Worm (Caenorhabditis elegans) whole organism, L4 larva: Measurements from ENCODE around the gene hpd-1.

ENCODE experiments used
- T26A8.4 ChIP-seq: fragments of 200-800 bp; sonication (Bioruptor generic); IDR thresholded peaks from 2 replicates; pipeline ENCODE4 v1.3.6; 2022; ENCODE audit warnings: missing genetic modification characterization, missing compliant biosample characterization
- Y105C5A.15 ChIP-seq: fragments of 200-800 bp; sonication (Bioruptor generic); IDR thresholded peaks from 2 replicates; pipeline ENCODE4 v1.3.6; 2022; ENCODE audit warnings: missing genetic modification characterization, missing compliant biosample characterization
- Y48G9A.11 ChIP-seq: fragments of 200-800 bp; sonication (Bioruptor generic); IDR thresholded peaks from 2 replicates; pipeline ENCODE4 v1.3.6; 2022; ENCODE audit warnings: missing genetic modification reagents, missing genetic modification characterization, missing compliant biosample characterization
- Y5F2A.4 ChIP-seq: fragments of 200-800 bp; sonication (Bioruptor generic); optimal IDR thresholded peaks from 2 replicates; lab custom pipeline; 2018; ENCODE audit warnings: mild to moderate bottlenecking, missing genetic modification characterization, missing compliant biosample characterization
- Y75B8A.6 ChIP-seq: fragments of 200-800 bp; sonication (Bioruptor generic); IDR thresholded peaks from 2 replicates; pipeline ENCODE4 v1.3.6; 2022; ENCODE audit warnings: missing genetic modification reagents, missing genetic modification characterization, missing compliant biosample characterization
- aha-1 ChIP-seq: fragments of 150-350 bp; peaks from one replicate; lab custom pipeline; 2014; ENCODE audit warnings: missing biosample characterization, missing genetic modification characterization
- aly-2 ChIP-seq: sonication (generic microtip); optimal IDR thresholded peaks from 2 replicates; lab custom pipeline; 2018; ENCODE audit warnings: missing biosample characterization, missing genetic modification characterization
- ama-1 ChIP-seq: fragments of 150-350 bp; optimal IDR thresholded peaks from 2 replicates; lab custom pipeline; 2014; ENCODE audit warnings: inconsistent platforms, mixed read lengths
- ceh-62 ChIP-seq: sonication (generic microtip); optimal IDR thresholded peaks from 2 replicates; lab custom pipeline; 2017; ENCODE audit warnings: missing biosample characterization, missing genetic modification characterization
- ctbp-1 ChIP-seq: fragments of 200-800 bp; sonication (Bioruptor generic); IDR thresholded peaks from 2 replicates; pipeline ENCODE4 v1.3.6; 2022; ENCODE audit warnings: missing genetic modification reagents, missing genetic modification characterization, missing compliant biosample characterization
- daf-16 ChIP-seq, 3 experiments: sonication (generic microtip); optimal IDR thresholded peaks; 2 replicates each; lab custom pipeline; 2016 to 2017; ENCODE audit warnings: missing genetic modification characterization in 3 of 3, missing genetic modification reagents in 3 of 3, mild to moderate bottlenecking in 2 of 3, missing compliant biosample characterization in 2 of 3, missing biosample characterization in 1 of 3, moderate library complexity in 1 of 3
- daf-8 ChIP-seq: fragments of 200-800 bp; sonication (Bioruptor generic); IDR thresholded peaks from 2 replicates; pipeline ENCODE4 v1.3.6; 2022; ENCODE audit warnings: missing genetic modification characterization, missing compliant biosample characterization
- dmd-8 ChIP-seq: fragments of 200-800 bp; sonication (Bioruptor generic); IDR thresholded peaks from 2 replicates; pipeline ENCODE4 v1.3.6; 2022; ENCODE audit warnings: missing genetic modification characterization, missing compliant biosample characterization
- dpl-1 ChIP-seq: fragments of 150-350 bp; optimal IDR thresholded peaks from 2 replicates; lab custom pipeline; 2014; ENCODE audit warnings: missing biosample characterization, missing genetic modification reagents, missing genetic modification characterization
- dve-1 ChIP-seq: sonication (generic microtip); optimal IDR thresholded peaks from 2 replicates; lab custom pipeline; 2017; ENCODE audit warnings: antibody characterized with exemption, mild to moderate bottlenecking, missing genetic modification characterization, missing compliant biosample characterization; ENCODE audit not compliant: insufficient read depth
- hlh-11 ChIP-seq: fragments of 200-800 bp; sonication (Bioruptor generic); optimal IDR thresholded peaks from 2 replicates; lab custom pipeline; 2018; ENCODE audit warnings: mild to moderate bottlenecking, missing genetic modification characterization, missing compliant biosample characterization
- hmg-1.1 ChIP-seq: fragments of 200-800 bp; sonication (Bioruptor generic); IDR thresholded peaks from 2 replicates; pipeline ENCODE4 v1.3.6; 2022; ENCODE audit warnings: missing genetic modification reagents, missing genetic modification characterization, missing compliant biosample characterization
- lin-1 ChIP-seq: fragments of 200-800 bp; sonication (Bioruptor generic); IDR thresholded peaks from 2 replicates; pipeline ENCODE4 v1.3.6; 2022; ENCODE audit warnings: missing genetic modification reagents, missing genetic modification characterization, missing compliant biosample characterization
- lin-29 ChIP-seq: fragments of 200-800 bp; sonication (Bioruptor generic); IDR thresholded peaks from 2 replicates; pipeline ENCODE4 v1.3.6; 2022; ENCODE audit warnings: missing genetic modification reagents, missing genetic modification characterization, missing compliant biosample characterization
- madf-9 ChIP-seq: fragments of 200-800 bp; sonication (Bioruptor generic); conservative IDR thresholded peaks from 2 replicates; pipeline ENCODE4 v1.3.6; 2022; ENCODE audit warnings: missing genetic modification reagents, missing genetic modification characterization, missing compliant biosample characterization
- mxl-2 ChIP-seq: fragments of 200-800 bp; sonication (Bioruptor generic); conservative IDR thresholded peaks from 2 replicates; pipeline ENCODE4 v1.3.6; 2022; ENCODE audit warnings: missing genetic modification reagents, missing genetic modification characterization, missing compliant biosample characterization
- nhr-111 ChIP-seq: fragments of 200-800 bp; sonication (Bioruptor generic); optimal IDR thresholded peaks from 2 replicates; lab custom pipeline; 2018; ENCODE audit warnings: mild to moderate bottlenecking, missing genetic modification characterization, missing compliant biosample characterization
- nhr-237 ChIP-seq: sonication (generic microtip); optimal IDR thresholded peaks from 2 replicates; lab custom pipeline; 2017; ENCODE audit warnings: missing biosample characterization, missing genetic modification characterization
- nhr-25 ChIP-seq: sonication (generic microtip); optimal IDR thresholded peaks from 2 replicates; lab custom pipeline; 2017; ENCODE audit warnings: missing genetic modification characterization, mild to moderate bottlenecking, missing compliant biosample characterization, antibody characterized with exemption, moderate library complexity, borderline replicate concordance; ENCODE audit not compliant: insufficient read depth
- nhr-41 ChIP-seq: fragments of 200-800 bp; sonication (Bioruptor generic); IDR thresholded peaks from 2 replicates; pipeline ENCODE4 v1.3.6; 2022; ENCODE audit warnings: missing genetic modification reagents, missing genetic modification characterization, missing compliant biosample characterization
- nhr-42 ChIP-seq: fragments of 200-800 bp; sonication (Bioruptor generic); IDR thresholded peaks from 2 replicates; pipeline ENCODE4 v1.3.6; 2022; ENCODE audit warnings: missing genetic modification characterization, missing compliant biosample characterization
- nhr-48 ChIP-seq: sonication (generic microtip); optimal IDR thresholded peaks from 2 replicates; lab custom pipeline; 2016; ENCODE audit warnings: mild to moderate bottlenecking, missing genetic modification characterization, missing compliant biosample characterization
- pha-4 ChIP-seq, 2 experiments: fragments of 150-350 bp in 1 of 2; fragments of 200-800 bp in 1 of 2; sonication (Bioruptor generic) in 1 of 2; IDR thresholded peaks in 1 of 2; optimal IDR thresholded peaks in 1 of 2; 2 replicates each; pipeline versions ENCODE4 v1.3.6 to Lab custom; 2014 to 2022; ENCODE audit warnings: missing genetic modification characterization in 2 of 2, missing genetic modification reagents in 2 of 2, missing biosample characterization in 1 of 2, missing compliant biosample characterization in 1 of 2
- pqm-1 ChIP-seq: sonication (generic microtip); optimal IDR thresholded peaks from 2 replicates; lab custom pipeline; 2017; ENCODE audit warnings: missing biosample characterization, missing genetic modification characterization
- rbr-2 ChIP-seq: sonication (generic microtip); optimal IDR thresholded peaks from 2 replicates; lab custom pipeline; 2016; ENCODE audit warnings: missing genotype, missing genetic modification characterization, missing compliant biosample characterization
- sdz-12 ChIP-seq: fragments of 200-800 bp; sonication (Bioruptor generic); optimal IDR thresholded peaks from 2 replicates; lab custom pipeline; 2018; ENCODE audit warnings: mild to moderate bottlenecking, missing genetic modification characterization, missing compliant biosample characterization
- set-16 ChIP-seq: fragments of 200-800 bp; sonication (Bioruptor generic); IDR thresholded peaks from 2 replicates; pipeline ENCODE4 v1.3.6; 2022; ENCODE audit warnings: missing genetic modification reagents, missing genetic modification characterization, missing compliant biosample characterization
- snpc-4 ChIP-seq: fragments of 150-350 bp; optimal IDR thresholded peaks from 2 replicates; lab custom pipeline; 2014; ENCODE audit warnings: missing biosample characterization, missing genetic modification characterization
- vab-7 ChIP-seq: fragments of 200-800 bp; sonication (Bioruptor generic); IDR thresholded peaks from 2 replicates; pipeline ENCODE4 v1.3.6; 2022; ENCODE audit warnings: missing genetic modification reagents, missing genetic modification characterization, missing compliant biosample characterization
- zip-2 ChIP-seq: fragments of 150-350 bp; optimal IDR thresholded peaks from 2 replicates; lab custom pipeline; 2014; ENCODE audit warnings: missing biosample characterization, missing genetic modification characterization
- ztf-11 ChIP-seq: fragments of 150-350 bp; optimal IDR thresholded peaks from 2 replicates; lab custom pipeline; 2014; ENCODE audit warnings: missing biosample characterization, missing genetic modification characterization
- ztf-7 ChIP-seq: fragments of 150-350 bp; optimal IDR thresholded peaks from 2 replicates; lab custom pipeline; 2014; ENCODE audit warnings: missing biosample characterization, missing genetic modification characterization

hpd-1 gene

DNA sequence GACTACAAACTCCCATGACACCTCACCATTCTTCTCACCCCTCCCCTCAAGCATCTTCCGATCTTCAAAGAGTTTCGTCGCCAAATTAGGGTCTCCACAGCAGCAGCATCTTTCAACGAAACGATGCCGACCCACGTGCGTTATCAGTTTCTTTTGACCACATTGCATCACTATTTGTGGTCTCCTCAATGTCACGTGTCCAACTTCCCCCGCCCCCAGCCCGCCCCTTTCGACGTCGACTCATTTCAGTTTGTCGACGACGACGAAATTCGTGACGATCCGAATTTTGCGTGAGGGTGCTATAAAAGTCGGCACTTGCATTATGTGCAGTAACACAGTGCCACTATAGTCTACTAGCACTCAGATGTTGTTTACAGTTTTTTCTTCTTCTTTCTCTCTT, 1.1 kb upstream of the hpd-1 start (continued):
- TF ChIP-seq dmd-8 (GFP tag; lab: Robert Waterston, UW) (no peak), nhr-48 (tag; lab: Kevin White, UChicago) (peak; percentile 45), pha-4 (GFP tag; IDR thresholded peaks at IDR 0.05; lab: Robert Waterston, UW) (0 out of 2 replicates have a peak, but pooled peaks have one; percentile 46), pha-4 (tag; optimal IDR thresholded peaks at IDR 0.05; lab: Kevin White, UChicago) (no peak), set-16 (GFP tag; lab: Robert Waterston, UW) (peak; percentile 71), lin-1 (GFP tag; lab: Robert Waterston, UW) (0 out of 2 replicates have a peak, but pooled peaks have one; percentile 23), pqm-1 (tag; lab: Kevin White, UChicago) (peak; percentile 35), ztf-11 (tag; lab: Kevin White, UChicago) (no peak)

DNA sequence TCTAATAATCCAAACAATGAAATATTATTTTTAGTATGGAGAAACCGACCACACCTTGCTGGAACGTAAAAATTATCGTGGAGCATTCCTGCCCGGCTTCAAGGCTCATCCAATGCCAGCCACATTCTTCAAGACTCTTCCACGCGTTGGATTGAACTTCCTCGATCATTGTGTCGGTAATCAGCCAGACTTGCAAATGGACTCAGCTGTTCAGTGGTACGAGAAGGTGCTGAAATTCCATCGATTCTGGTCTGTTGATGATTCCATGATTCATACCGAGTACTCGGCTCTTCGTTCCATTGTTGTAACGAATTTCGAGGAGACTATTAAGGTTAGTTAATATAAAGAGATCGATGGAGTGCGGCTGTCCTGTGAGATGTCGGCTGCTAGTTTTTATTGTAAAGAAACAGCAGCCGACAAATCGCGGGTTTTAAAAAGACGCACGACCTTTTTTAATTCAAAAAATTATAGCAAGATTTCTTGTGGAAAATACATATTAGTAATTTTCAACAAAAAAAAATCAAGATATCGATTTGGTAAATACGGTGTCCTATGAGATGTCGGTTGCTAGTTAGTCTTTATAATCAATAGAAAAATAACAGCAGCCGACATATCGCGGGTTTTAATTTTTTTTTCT, 879 bp downstream of the hpd-1 start:
- TF ChIP-seq snpc-4 (tag; lab: Kevin White, UChicago) (no peak), ceh-62 (tag; lab: Kevin White, UChicago) (no peak), daf-16 (GFP tag; optimal IDR thresholded peaks at IDR 0.05; lab: Kevin White, UChicago) (no peak), daf-16 (tag; optimal IDR thresholded peaks at IDR 0.05; lab: Kevin White, UChicago) (peak; percentile 11), nhr-48 (tag; lab: Kevin White, UChicago) (no peak), ctbp-1 (GFP tag; lab: Robert Waterston, UW) (no peak), zip-2 (tag; lab: Kevin White, UChicago) (no peak), pha-4 (GFP tag; IDR thresholded peaks at IDR 0.05; lab: Robert Waterston, UW) (0 out of 2 replicates have a peak, but pooled peaks have one; percentile 5), pha-4 (tag; optimal IDR thresholded peaks at IDR 0.05; lab: Kevin White, UChicago) (no peak), Y5F2A.4 (no peak), daf-8 (GFP tag; lab: Robert Waterston, UW) (no peak), vab-7 (GFP tag; lab: Robert Waterston, UW) (no peak), hlh-11 (tag; lab: Kevin White, UChicago) (peak; percentile 27), hmg-1.1 (GFP tag; lab: Robert Waterston, UW) (no peak), dpl-1 (GFP tag; lab: Kevin White, UChicago) (no peak), ztf-7 (tag; lab: Kevin White, UChicago) (no peak), Y105C5A.15 (no peak), aha-1 (tag; lab: Kevin White, UChicago) (peak; percentile 71), nhr-42 (GFP tag; lab: Robert Waterston, UW) (no peak), Y48G9A.11 (GFP tag; lab: Robert Waterston, UW) (no peak), sdz-12 (GFP tag; lab: Kevin White, UChicago) (no peak), ztf-11 (tag; lab: Kevin White, UChicago) (no peak), nhr-237 (tag; lab: Kevin White, UChicago) (no peak), aly-2 (tag; lab: Kevin White, UChicago) (no peak), lin-29 (GFP tag; lab: Robert Waterston, UW) (no peak)

DNA sequence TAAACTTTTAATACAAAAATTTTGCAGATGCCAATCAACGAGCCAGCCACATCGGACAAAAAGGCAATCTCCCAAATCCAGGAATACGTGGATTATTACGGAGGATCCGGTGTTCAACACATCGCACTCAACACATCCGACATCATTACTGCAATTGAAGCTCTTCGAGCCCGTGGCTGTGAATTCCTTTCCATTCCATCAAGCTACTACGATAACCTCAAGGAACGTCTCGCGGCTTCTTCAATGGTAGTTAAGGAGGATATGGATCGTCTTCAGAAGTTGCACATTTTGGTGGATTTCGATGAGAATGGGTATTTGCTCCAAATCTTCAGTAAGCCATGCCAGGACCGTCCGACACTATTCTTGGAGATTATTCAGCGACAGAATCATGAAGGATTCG, 1.7 kb downstream of the hpd-1 start:
- TF ChIP-seq nhr-111 (GFP tag; lab: Kevin White, UChicago) (peak; percentile 9), nhr-25 (tag; lab: Kevin White, UChicago) (no peak), rbr-2 (no peak), nhr-41 (GFP tag; lab: Robert Waterston, UW) (no peak), T26A8.4 (GFP tag; lab: Robert Waterston, UW) (0 out of 2 replicates have a peak, but pooled peaks have one; percentile 20), Y75B8A.6 (GFP tag; lab: Robert Waterston, UW) (no peak), aha-1 (tag; lab: Kevin White, UChicago) (peak; percentile 75), dve-1 (no peak), sdz-12 (GFP tag; lab: Kevin White, UChicago) (no peak), mxl-2 (GFP tag; lab: Robert Waterston, UW) (no peak), madf-9 (no peak), ama-1 (lab: Kevin White, UChicago) (peak; percentile 67)
